Worm (Caenorhabditis elegans) whole organism, L4/young adult: Measurements from ENCODE around the gene gst-34.

ENCODE experiments used
- W03F9.2 ChIP-seq: fragments of 150-350 bp; optimal IDR thresholded peaks from 2 replicates; lab custom pipeline; 2014; ENCODE audit warnings: missing biosample characterization, missing genetic modification characterization
- dao-5 ChIP-seq: sonication (generic microtip); optimal IDR thresholded peaks from 2 replicates; lab custom pipeline; 2016; ENCODE audit warnings: missing genotype, missing genetic modification characterization, moderate library complexity, missing compliant biosample characterization
- him-1 ChIP-seq: sonication (generic microtip); optimal IDR thresholded peaks from 2 replicates; lab custom pipeline; 2016; ENCODE audit warnings: missing genotype, missing genetic modification reagents, missing genetic modification characterization, missing compliant biosample characterization

gst-34 gene

DNA sequence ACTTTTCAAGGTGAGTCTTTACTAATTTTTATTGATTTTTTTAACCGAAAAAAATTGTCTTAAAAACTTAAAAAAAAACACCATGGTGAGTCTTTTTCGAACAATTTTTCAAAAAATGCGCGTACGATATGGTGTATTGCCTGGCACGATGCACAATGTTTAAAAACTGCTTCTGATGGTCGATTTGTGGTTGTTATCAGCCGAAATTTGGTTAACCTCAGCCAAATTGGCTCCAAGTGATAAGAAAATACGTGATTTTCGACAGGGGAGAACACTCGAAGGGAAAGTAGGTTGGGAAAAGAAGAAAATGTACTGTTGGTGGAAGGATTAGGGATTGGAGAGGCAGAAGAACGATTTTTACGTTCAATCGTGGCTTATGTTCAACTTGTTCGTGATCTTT, 24.5 kb upstream of the gst-34 start:
- TF ChIP-seq dao-5 (tag; lab: Kevin White, UChicago) (no peak), W03F9.2 (tag; lab: Kevin White, UChicago) (no peak), him-1 (no peak)

DNA sequence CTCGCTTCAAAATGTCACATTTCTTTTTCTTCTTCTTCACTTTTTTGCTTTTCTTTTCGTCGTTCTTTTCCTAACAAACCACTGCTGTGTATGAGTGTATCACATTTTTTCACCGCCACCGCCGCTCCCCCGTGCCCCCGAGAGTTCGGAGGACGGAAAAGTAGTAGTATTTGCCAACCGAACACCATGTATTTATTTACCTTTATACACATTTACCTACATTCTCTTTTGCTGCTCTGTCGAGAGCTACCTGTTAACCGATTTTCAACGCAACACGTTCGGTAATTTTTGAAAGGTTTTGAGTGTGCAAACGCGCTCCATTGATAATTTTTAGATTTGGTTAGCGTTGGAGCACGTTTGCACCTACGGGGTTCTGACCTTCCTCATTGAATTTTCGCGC, 23.2 kb upstream of the gst-34 start:
- TF ChIP-seq W03F9.2 (tag; lab: Kevin White, UChicago) (no peak), him-1 (no peak), dao-5 (tag; lab: Kevin White, UChicago) (no peak)

- TF ChIP-seq W03F9.2 (tag; lab: Kevin White, UChicago): peak; percentile 31
- TF ChIP-seq him-1: no peak
Observed at ce11 chrII:15205346-15205745, 22.3 kb upstream of the gst-34 start.

ce11 chrII:15204069-15204850, 21.2 kb upstream of the gst-34 start:
- TF ChIP-seq W03F9.2 (tag; lab: Kevin White, UChicago) (no peak), him-1 (no peak), dao-5 (tag; lab: Kevin White, UChicago) (no peak)

- no peak for TF ChIP-seq dao-5 (tag; lab: Kevin White, UChicago)
- TF ChIP-seq W03F9.2 (tag; lab: Kevin White, UChicago): no peak
- no peak for TF ChIP-seq him-1
Observed at ce11 chrII:15203398-15204068, 20.5 kb upstream of the gst-34 start.

DNA sequence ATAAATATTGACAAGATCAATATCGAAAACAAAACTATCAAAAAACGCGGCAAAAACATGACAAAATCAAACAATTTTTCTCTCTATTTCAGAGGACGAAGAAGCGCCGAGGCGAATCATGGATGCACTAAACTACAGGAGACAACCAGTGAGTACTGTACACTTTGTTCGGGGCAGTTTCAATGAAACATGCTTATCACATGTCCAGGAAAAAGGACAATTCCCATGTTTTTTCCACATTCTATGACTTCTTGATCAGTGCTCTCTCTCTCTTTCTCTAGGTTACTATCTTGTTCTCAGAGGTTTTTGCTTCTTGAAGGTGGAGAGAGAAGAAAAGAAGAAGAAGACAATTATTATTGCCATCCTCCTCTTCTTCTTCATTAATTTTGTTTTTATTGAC, 14.5 kb upstream of the gst-34 start:
- TF ChIP-seq dao-5 (tag; lab: Kevin White, UChicago) (no peak), him-1 (no peak), W03F9.2 (tag; lab: Kevin White, UChicago) (no peak)

- TF ChIP-seq W03F9.2 (tag; lab: Kevin White, UChicago) (no peak), dao-5 (tag; lab: Kevin White, UChicago) (no peak), him-1 (no peak)
Observed at ce11 chrII:15196433-15196832, 13.4 kb upstream of the gst-34 start, which contains the start of gene spsb-1. TSS of gene spsb-1 (plus strand) at chrII:15196733.

DNA sequence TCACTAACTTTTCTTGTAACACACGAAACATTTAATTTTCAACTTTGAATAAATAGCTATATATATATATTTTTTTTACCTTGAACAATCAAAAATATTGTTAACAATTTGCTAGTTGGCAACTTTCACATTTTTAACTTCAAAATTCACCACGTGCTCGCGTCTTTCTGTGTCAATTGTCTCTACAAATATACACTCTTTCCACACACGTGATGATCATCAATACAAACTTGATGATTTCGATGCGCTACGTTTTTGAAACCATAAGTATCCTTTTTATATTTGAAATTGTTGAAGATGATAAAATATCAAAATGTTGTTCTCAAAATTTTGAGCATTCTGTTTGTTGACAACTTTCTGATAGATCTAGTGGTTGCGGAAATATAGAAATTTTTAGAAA, 12.3 kb upstream of the gst-34 start:
- no peak for TF ChIP-seq him-1
- TF ChIP-seq W03F9.2 (tag; lab: Kevin White, UChicago): no peak
- no peak for TF ChIP-seq dao-5 (tag; lab: Kevin White, UChicago)

DNA sequence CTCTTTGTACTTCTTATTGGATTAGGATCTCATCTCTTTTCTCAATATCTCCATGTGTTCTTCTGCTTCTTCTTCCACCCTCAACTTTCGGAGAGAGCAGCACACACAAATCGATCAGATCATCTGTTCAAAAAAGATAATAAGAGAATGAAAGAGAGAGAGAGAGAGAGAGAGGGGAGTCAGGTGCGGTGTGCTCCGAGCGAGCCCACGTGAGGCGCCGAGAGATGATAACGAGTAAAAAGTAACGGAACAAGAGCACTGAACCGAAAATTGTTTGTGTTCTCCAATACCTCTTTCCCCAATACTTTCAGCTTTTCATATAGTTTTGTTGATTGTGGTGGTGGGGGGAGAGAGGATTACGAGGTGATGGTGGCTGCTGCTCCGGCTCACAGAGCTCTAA, 10.9 kb upstream of the gst-34 start:
- no peak for TF ChIP-seq dao-5 (tag; lab: Kevin White, UChicago)
- no peak for TF ChIP-seq W03F9.2 (tag; lab: Kevin White, UChicago)
- no peak for TF ChIP-seq him-1

DNA sequence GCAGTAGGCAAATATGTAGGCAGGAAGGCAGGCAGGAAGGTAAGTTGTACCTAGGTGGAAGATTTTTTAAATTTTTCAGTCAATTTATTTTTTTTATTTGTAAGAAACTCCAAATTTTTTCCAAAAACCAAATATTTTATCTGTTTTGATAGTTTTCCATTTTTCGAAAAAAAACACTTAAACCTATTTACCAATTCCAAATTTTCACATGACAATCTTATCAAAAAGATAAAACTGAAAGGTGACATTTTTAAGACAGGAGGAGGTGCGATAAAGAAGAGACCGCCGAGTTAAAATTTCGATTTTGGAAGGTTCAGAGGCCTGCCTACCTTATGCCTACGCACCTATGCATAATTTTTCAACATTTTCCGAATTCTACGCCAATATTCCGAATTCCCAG, 7.9 kb upstream of the gst-34 start:
- no peak for TF ChIP-seq him-1
- TF ChIP-seq W03F9.2 (tag; lab: Kevin White, UChicago): no peak
- TF ChIP-seq dao-5 (tag; lab: Kevin White, UChicago): no peak

ce11 chrII:15189956-15190355, 6.9 kb upstream of the gst-34 start:
- TF ChIP-seq W03F9.2 (tag; lab: Kevin White, UChicago) (no peak), him-1 (no peak), dao-5 (tag; lab: Kevin White, UChicago) (no peak)

DNA sequence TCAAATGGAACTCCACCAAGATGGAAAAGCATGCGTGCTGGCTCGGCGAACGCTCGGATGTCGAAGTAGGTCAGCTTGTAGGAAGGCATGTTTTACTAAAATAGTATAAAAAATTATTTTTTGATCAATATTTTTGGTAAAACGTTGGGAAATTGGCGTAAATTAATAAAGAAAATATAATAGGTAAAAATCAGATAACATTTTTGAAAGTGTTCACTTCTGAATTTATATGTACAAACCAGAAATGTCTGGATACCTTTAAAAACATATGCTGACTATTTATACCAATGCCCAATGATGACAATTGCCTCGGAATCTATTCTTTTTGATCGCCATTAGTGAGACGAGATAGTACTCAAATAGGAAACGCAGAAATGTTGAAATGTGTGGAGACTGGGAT, 2.2 kb upstream of the gst-34 start, which contains the start of gene gst-35:
gst-35 (minus strand) TSS at position 101 of the 400 bp plus-strand sequence.
- TF ChIP-seq him-1 (no peak), W03F9.2 (tag; lab: Kevin White, UChicago) (no peak), dao-5 (tag; lab: Kevin White, UChicago) (no peak)

- no peak for TF ChIP-seq W03F9.2 (tag; lab: Kevin White, UChicago)
- no peak for TF ChIP-seq him-1
- no peak for TF ChIP-seq dao-5 (tag; lab: Kevin White, UChicago)
Observed at ce11 chrII:15178494-15178893, 4.5 kb downstream of the gst-34 start, which contains the start of gene gst-32. TSS of gene gst-32 (minus strand) at chrII:15178594.

DNA sequence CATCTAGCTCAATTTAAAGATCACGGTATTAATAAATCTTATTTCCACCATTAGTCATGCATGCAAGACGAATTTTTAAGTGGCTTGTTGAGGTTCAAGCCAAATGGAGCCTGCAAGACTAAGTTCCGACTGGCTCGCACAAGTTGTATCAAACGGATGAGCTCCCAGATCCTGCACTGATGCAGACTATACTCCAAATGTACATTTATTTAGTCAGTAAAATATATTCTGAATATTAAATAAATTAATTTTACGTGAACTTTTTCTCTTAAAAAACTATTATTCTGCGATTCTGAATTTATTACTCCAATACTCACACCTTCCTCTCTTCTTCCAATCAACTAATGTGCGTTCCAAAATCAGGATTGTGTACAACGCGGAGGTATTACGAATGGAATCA, 7.4 kb downstream of the gst-34 start, which contains the start of gene Y53F4B.36:
Y53F4B.36 (plus strand) TSS at position 301 of the 400 bp plus-strand sequence.
- TF ChIP-seq dao-5 (tag; lab: Kevin White, UChicago): no peak
- no peak for TF ChIP-seq him-1
- TF ChIP-seq W03F9.2 (tag; lab: Kevin White, UChicago): no peak
